Worm (Caenorhabditis elegans): ENCODE results near the gene mec-4.

Gene mec-4

DNA sequence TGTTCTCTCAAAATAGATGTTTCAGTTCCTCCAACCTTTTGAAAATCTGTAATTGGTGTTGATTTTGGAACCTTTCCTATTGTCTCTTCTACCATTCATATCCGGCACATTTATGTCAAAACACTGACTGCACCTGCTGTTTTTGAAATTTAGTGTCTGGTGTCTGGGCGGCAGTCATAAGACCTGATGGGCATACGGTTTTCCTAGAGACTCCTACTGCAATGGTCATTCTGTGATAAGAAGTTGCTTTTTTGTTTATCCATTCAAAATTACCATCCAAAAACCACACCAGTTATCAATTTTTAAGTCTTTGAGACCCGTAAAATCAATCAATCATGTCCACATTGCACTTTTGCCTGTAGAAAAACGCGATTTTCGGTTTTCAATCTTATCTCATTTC, 8.3 kb downstream of the mec-4 start:
- TF ChIP-seq med-1 (GFP tag; optimal IDR thresholded peaks at IDR 0.05; ENCODE audit: insufficient read depth) (no peak), T22C8.4 (GFP tag; IDR thresholded peaks at IDR 0.05) (no peak), cog-1 (tag; optimal IDR thresholded peaks at IDR 0.05) (no peak), flt-1 (GFP tag; IDR thresholded peaks at IDR 0.05) (no peak), tab-1 (GFP tag; IDR thresholded peaks at IDR 0.05) (no peak), klf-2 (GFP tag; conservative IDR thresholded peaks at IDR 0.05) (no peak), ref-1 (GFP tag; conservative IDR thresholded peaks at IDR 0.05) (no peak), ztf-29 (GFP tag; IDR thresholded peaks at IDR 0.05) (no peak), ztf-23 (GFP tag; IDR thresholded peaks at IDR 0.05) (no peak)

DNA sequence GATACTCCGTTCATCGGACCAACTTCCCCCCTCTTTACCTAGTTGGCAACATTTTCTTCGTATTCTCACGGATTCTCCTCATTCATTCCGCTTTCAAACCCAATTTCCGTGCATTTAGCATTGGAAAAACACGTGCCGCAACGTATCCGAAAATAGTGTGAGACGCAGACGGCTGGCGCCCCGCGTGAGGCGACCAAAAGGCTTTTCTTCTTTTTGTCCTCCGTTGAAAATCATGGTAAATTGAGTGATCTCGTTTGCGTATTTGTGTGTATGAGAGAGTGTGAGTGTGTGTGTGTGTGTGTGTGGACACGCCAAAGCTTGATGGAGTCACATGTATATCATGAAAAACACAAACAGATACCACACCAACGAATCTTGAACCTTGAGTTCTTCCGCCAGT, 10.1 kb downstream of the mec-4 start:
- TF ChIP-seq cog-1 (tag; optimal IDR thresholded peaks at IDR 0.05), result no peak
- TF ChIP-seq ztf-23 (GFP tag; IDR thresholded peaks at IDR 0.05), result no peak

DNA sequence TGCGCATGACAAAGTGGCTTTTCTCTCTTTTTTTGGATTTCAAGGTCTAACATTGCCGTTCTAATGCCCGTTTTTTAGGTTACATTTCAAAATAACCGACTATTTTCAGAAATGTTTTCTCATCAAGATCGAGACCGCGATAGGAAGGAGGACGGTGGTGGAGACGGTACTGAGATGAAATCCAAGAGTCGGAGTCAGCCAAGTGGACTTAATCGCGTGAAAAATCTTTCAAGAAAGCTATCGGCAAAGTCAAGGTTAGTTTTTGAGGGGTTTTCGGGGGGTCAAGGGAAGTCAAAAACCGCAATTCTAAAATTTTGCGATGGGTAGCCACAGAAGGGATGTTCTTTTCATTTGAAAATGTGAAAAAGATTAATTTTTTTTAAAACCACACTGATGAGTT, 10.9 kb downstream of the mec-4 start, which contains the start of gene aak-2:
Gene aak-2 (plus strand): TSS at position 110 of the 400 bp plus-strand sequence.
- no peak for TF ChIP-seq klf-2 (GFP tag; conservative IDR thresholded peaks at IDR 0.05)
- no peak for TF ChIP-seq ztf-23 (GFP tag; IDR thresholded peaks at IDR 0.05)
- no peak for TF ChIP-seq cog-1 (tag; optimal IDR thresholded peaks at IDR 0.05)
- no peak for TF ChIP-seq tab-1 (GFP tag; IDR thresholded peaks at IDR 0.05)
- no peak for TF ChIP-seq med-1 (GFP tag; optimal IDR thresholded peaks at IDR 0.05; ENCODE audit: insufficient read depth)
- TF ChIP-seq T22C8.4 (GFP tag; IDR thresholded peaks at IDR 0.05), result no peak
- TF ChIP-seq ref-1 (GFP tag; conservative IDR thresholded peaks at IDR 0.05), result no peak
- TF ChIP-seq ztf-29 (GFP tag; IDR thresholded peaks at IDR 0.05), result no peak
- no peak for TF ChIP-seq flt-1 (GFP tag; IDR thresholded peaks at IDR 0.05)

DNA sequence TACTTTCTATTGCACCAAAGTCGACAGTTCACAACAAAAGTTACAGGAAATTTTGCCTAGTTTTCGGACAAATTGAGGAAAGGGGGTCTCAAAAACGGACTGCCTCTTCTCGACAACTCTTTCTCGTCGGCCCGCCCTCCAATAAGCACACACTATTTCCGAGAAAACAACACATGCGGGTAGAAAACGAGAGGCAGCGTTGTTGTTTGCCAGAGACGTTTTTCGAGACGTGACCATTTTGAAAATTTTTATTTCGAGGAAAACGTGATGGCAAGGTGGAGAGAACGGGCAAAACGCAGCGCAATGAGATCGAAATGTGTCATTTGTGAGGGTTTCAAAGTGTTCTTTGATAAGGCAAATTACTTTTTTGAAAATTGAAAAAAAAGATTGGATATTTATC, 13.4 kb downstream of the mec-4 start:
- TF ChIP-seq klf-2 (GFP tag; conservative IDR thresholded peaks at IDR 0.05), result no peak
- TF ChIP-seq ref-1 (GFP tag; conservative IDR thresholded peaks at IDR 0.05), result no peak
- no peak for TF ChIP-seq ztf-29 (GFP tag; IDR thresholded peaks at IDR 0.05)
- TF ChIP-seq med-1 (GFP tag; optimal IDR thresholded peaks at IDR 0.05; ENCODE audit: insufficient read depth), result no peak
- no peak for TF ChIP-seq flt-1 (GFP tag; IDR thresholded peaks at IDR 0.05)
- TF ChIP-seq tab-1 (GFP tag; IDR thresholded peaks at IDR 0.05), result no peak
- no peak for TF ChIP-seq cog-1 (tag; optimal IDR thresholded peaks at IDR 0.05)
- TF ChIP-seq ztf-23 (GFP tag; IDR thresholded peaks at IDR 0.05), result no peak
- no peak for TF ChIP-seq T22C8.4 (GFP tag; IDR thresholded peaks at IDR 0.05)

DNA sequence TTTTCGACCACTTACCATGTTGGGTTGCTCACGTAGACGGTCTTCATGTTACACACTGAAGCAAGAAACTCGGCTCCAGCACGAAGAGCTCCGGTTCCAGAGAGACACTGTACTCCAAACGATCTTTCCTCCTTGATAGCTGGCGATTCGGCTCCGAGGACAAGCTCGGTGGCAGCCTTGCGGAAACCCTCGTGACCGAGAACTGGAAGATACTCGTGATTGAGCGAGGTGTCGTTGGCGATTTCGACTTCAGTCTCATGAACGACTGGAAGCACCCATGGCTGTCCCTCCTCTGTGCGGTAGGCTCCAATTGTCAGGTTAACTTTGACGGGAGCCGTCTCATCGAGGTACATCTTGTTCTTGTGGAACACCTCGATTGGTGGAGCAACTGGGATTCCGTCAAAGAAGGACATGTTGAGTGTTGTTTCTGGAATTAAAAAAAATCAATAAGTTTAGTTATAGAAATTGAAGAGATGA, 14.2 kb downstream of the mec-4 start, which contains the start of gene got-1.2:
Gene got-1.2 (minus strand): TSS at position 427 of the 477 bp plus-strand sequence.
- no peak for TF ChIP-seq ztf-29 (GFP tag; IDR thresholded peaks at IDR 0.05)
- TF ChIP-seq cog-1 (tag; optimal IDR thresholded peaks at IDR 0.05), result no peak
- no peak for TF ChIP-seq klf-2 (GFP tag; conservative IDR thresholded peaks at IDR 0.05)
- TF ChIP-seq med-1 (GFP tag; optimal IDR thresholded peaks at IDR 0.05; ENCODE audit: insufficient read depth), result no peak
- 0 out of 2 replicates have a peak, but pooled peaks have one; percentile 14 for TF ChIP-seq tab-1 (GFP tag; IDR thresholded peaks at IDR 0.05)
- no peak for TF ChIP-seq T22C8.4 (GFP tag; IDR thresholded peaks at IDR 0.05)

DNA sequence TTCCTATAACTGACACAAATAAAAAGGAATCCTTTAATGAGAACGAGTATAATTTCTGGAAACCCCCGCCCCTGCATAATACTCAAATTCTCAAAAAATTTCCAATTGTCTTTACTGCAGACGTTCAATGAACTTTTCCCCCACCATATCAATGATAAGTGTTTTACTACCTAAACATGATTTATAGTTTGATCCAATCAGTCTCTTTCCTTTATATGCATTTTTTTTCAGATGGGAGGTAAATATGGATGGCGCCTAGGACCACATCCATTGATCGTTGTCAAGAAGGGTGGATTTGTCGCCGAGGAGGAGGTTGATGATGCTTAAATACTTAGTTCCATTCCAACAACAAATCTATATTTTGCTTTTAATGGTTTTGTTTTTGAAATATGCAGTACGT, 19.8 kb downstream of the mec-4 start:
- TF ChIP-seq klf-2 (GFP tag; conservative IDR thresholded peaks at IDR 0.05), result no peak
- TF ChIP-seq flt-1 (GFP tag; IDR thresholded peaks at IDR 0.05), result no peak
- TF ChIP-seq med-1 (GFP tag; optimal IDR thresholded peaks at IDR 0.05; ENCODE audit: insufficient read depth), result no peak
- no peak for TF ChIP-seq tab-1 (GFP tag; IDR thresholded peaks at IDR 0.05)
- no peak for TF ChIP-seq ztf-29 (GFP tag; IDR thresholded peaks at IDR 0.05)
- no peak for TF ChIP-seq ztf-23 (GFP tag; IDR thresholded peaks at IDR 0.05)
- no peak for TF ChIP-seq ref-1 (GFP tag; conservative IDR thresholded peaks at IDR 0.05)

DNA sequence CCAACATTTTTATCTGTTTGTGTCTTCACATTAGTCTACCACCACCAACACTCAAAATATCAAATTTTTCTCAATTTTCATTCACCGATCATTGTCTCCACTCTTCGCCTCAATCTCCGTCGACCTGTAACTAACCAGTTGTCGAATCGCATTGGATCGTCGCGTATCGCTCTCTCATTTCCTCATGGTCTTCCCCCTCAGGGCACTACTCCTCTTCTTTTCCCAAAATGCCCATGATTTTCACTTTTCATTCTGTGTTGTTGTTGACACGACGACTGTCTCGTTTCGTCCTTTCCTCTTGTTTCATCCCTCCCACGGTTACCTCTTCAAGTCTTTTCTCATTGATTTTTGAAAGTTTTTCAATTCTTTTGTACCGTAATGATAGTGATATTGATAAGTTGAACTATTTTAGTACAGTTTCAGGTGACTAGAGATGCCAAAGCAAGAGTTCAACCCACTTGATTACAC, 20.9 kb downstream of the mec-4 start, which contains the start of gene T01C8.2:
Gene T01C8.2 (plus strand): TSS at position 418 of the 468 bp plus-strand sequence.
- TF ChIP-seq tab-1 (GFP tag; IDR thresholded peaks at IDR 0.05), result no peak
- TF ChIP-seq ref-1 (GFP tag; conservative IDR thresholded peaks at IDR 0.05), result no peak
- no peak for TF ChIP-seq cog-1 (tag; optimal IDR thresholded peaks at IDR 0.05)
- TF ChIP-seq flt-1 (GFP tag; IDR thresholded peaks at IDR 0.05), result no peak

DNA sequence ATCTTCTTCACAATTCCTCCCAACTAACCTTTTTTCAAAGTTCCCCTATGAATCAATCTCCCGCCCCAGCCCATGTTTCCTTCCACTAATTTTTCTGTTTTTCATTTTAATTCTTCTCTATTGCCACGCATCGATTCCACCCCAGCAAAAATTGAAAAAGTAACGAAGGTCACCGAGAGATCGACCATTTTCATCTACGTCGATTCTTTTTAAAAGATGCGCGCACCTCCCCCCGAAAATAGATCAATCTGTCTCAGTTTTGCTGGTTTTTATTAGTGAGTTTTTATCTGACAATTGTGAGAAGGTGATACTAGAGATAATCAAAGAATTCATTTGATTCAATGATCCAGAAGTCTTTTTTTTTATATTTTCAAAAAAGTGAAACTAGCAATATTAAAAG, 22.9 kb downstream of the mec-4 start:
- TF ChIP-seq ztf-23 (GFP tag; IDR thresholded peaks at IDR 0.05), result no peak
- no peak for TF ChIP-seq cog-1 (tag; optimal IDR thresholded peaks at IDR 0.05)
- TF ChIP-seq ref-1 (GFP tag; conservative IDR thresholded peaks at IDR 0.05), result no peak
- TF ChIP-seq med-1 (GFP tag; optimal IDR thresholded peaks at IDR 0.05; ENCODE audit: insufficient read depth), result no peak
- no peak for TF ChIP-seq ztf-29 (GFP tag; IDR thresholded peaks at IDR 0.05)
- no peak for TF ChIP-seq flt-1 (GFP tag; IDR thresholded peaks at IDR 0.05)
- TF ChIP-seq T22C8.4 (GFP tag; IDR thresholded peaks at IDR 0.05), result no peak
- TF ChIP-seq klf-2 (GFP tag; conservative IDR thresholded peaks at IDR 0.05), result no peak

DNA sequence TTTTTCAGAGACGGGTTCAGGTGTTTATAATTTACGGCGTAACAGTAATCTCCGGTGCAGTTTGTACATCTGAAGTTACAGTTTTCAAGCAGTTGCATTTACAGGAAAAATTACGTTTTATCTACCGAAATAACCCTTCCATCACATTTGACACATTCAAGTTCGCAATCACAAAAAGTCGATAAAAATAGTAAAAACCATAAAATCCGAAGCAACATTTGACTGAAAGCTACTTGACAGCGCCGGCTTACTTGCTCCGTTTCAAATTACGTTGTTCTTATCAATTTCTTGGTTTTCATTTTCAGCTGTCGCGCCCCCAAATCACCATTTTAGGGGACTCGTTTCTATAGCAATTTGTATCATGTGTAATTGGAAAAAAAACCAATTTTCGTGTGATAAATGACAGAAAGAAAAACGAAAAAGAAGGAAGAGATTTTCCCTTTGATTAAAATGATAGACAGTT, 24.1 kb downstream of the mec-4 start, which contains the start of gene T01C8.3:
Gene T01C8.3 (minus strand): TSS at position 413 of the 463 bp plus-strand sequence.
- no peak for TF ChIP-seq ref-1 (GFP tag; conservative IDR thresholded peaks at IDR 0.05)
- TF ChIP-seq tab-1 (GFP tag; IDR thresholded peaks at IDR 0.05), result no peak
- no peak for TF ChIP-seq ztf-29 (GFP tag; IDR thresholded peaks at IDR 0.05)
- TF ChIP-seq ztf-23 (GFP tag; IDR thresholded peaks at IDR 0.05), result no peak
- TF ChIP-seq T22C8.4 (GFP tag; IDR thresholded peaks at IDR 0.05), result no peak
- TF ChIP-seq flt-1 (GFP tag; IDR thresholded peaks at IDR 0.05), result no peak
- TF ChIP-seq cog-1 (tag; optimal IDR thresholded peaks at IDR 0.05), result no peak
- no peak for TF ChIP-seq med-1 (GFP tag; optimal IDR thresholded peaks at IDR 0.05; ENCODE audit: insufficient read depth)
- TF ChIP-seq klf-2 (GFP tag; conservative IDR thresholded peaks at IDR 0.05), result no peak

DNA sequence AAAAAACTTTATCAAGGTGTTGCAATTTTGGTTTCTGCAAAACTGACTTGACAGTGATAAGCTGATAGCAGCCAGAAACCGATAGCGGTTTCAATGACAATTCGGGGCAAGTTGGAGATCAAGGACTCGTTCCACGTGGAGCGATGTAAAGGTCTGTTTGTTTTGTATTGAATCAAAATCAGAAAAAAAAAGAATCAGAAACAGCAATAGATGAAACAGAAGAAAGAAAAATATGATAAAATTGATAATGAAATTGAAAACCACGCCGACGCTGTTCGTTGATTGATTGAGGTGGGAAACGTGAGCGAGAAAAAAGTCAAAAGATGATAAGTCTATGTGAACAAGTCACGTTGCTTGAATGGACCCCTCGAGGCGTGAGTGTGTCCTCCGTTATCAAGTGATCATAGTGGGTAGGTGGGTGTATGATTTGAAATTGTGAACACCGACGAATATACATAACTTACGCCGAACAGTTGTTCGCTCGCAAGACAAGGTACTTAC, 31.5 kb downstream of the mec-4 start:
- TF ChIP-seq med-1 (GFP tag; optimal IDR thresholded peaks at IDR 0.05; ENCODE audit: insufficient read depth) (no peak), ref-1 (GFP tag; conservative IDR thresholded peaks at IDR 0.05) (no peak), flt-1 (GFP tag; IDR thresholded peaks at IDR 0.05) (no peak), T22C8.4 (GFP tag; IDR thresholded peaks at IDR 0.05) (no peak)

Measured in whole organism, midembryonic.